Fruit fly (Drosophila melanogaster) whole organism, embryonic: ENCODE measurements around the gene Cpr11B.

Experiments used
- Abd-B ChIP-seq: fragments of 200-800 bp; sonication (Bioruptor generic); optimal IDR thresholded peaks from 2 replicates; lab custom pipeline; 2018; ENCODE audit warnings: missing biosample characterization, mild to moderate bottlenecking, missing genetic modification characterization, moderate library complexity
- Bdp1 ChIP-seq: fragments of 200-800 bp; sonication (Bioruptor generic); optimal IDR thresholded peaks from 3 replicates; lab custom pipeline; 2016; ENCODE audit warnings: missing biosample characterization, missing genetic modification characterization
- CG11093 ChIP-seq: fragments of 200-800 bp; sonication (Bioruptor generic); IDR thresholded peaks from 3 replicates; pipeline ENCODE4 v1.3.6; 2022; ENCODE audit warnings: missing biosample characterization, missing genetic modification characterization
- CG12744 ChIP-seq: fragments of 200-800 bp; sonication (Bioruptor generic); optimal IDR thresholded peaks from 2 replicates; lab custom pipeline; 2016; ENCODE audit warnings: missing biosample characterization, missing genetic modification characterization
- CG14965 ChIP-seq: fragments of 200-800 bp; sonication (Bioruptor generic); optimal IDR thresholded peaks from 2 replicates; lab custom pipeline; 2016; ENCODE audit warnings: missing biosample characterization, missing genetic modification characterization, borderline replicate concordance
- CG17829 ChIP-seq: fragments of 200-800 bp; optimal IDR thresholded peaks from 2 replicates; lab custom pipeline; 2019; ENCODE audit warnings: missing biosample characterization, mild to moderate bottlenecking, missing genetic modification characterization, moderate library complexity
- CG18011 ChIP-seq: fragments of 200-800 bp; sonication (Bioruptor generic); optimal IDR thresholded peaks from 2 replicates; lab custom pipeline; 2017; ENCODE audit warnings: missing biosample characterization, missing genetic modification characterization, mild to moderate bottlenecking, moderate library complexity, missing genotype
- CG30020 ChIP-seq: fragments of 200-800 bp; optimal IDR thresholded peaks from 2 replicates; lab custom pipeline; 2019; ENCODE audit warnings: missing biosample characterization, mild to moderate bottlenecking, missing genetic modification characterization, moderate library complexity
- CG32772 ChIP-seq: fragments of 200-800 bp; sonication (Bioruptor generic); IDR thresholded peaks from 2 replicates; pipeline ENCODE4 v1.3.6; 2022; ENCODE audit warnings: missing biosample characterization, missing genetic modification characterization
- CG3281 ChIP-seq: fragments of 200-800 bp; sonication (Bioruptor generic); optimal IDR thresholded peaks from 3 replicates; lab custom pipeline; 2017; ENCODE audit warnings: missing biosample characterization, mild to moderate bottlenecking, missing genetic modification characterization
- CG4282 ChIP-seq: fragments of 200-800 bp; sonication (Bioruptor generic); optimal IDR thresholded peaks from 2 replicates; lab custom pipeline; 2016; ENCODE audit warnings: missing biosample characterization, missing genetic modification characterization
- CG6689 ChIP-seq: fragments of 200-800 bp; sonication (Bioruptor generic); IDR thresholded peaks from 2 replicates; pipeline ENCODE4 v1.3.6; 2022; ENCODE audit warnings: missing biosample characterization, missing genetic modification characterization
- CG6765 ChIP-seq: fragments of 200-800 bp; sonication (Bioruptor generic); optimal IDR thresholded peaks from 3 replicates; lab custom pipeline; 2017; ENCODE audit warnings: missing biosample characterization, mild to moderate bottlenecking, missing genetic modification characterization
- CG7271 ChIP-seq: fragments of 200-800 bp; sonication (Bioruptor generic); optimal IDR thresholded peaks from 2 replicates; lab custom pipeline; 2018; ENCODE audit warnings: missing biosample characterization, mild to moderate bottlenecking, missing genetic modification characterization, moderate library complexity
- CG7786 ChIP-seq: fragments of 200-800 bp; sonication (Bioruptor generic); optimal IDR thresholded peaks from 2 replicates; lab custom pipeline; 2016; ENCODE audit warnings: missing biosample characterization, missing genetic modification characterization
- CG9817 ChIP-seq: fragments of 200-800 bp; sonication (Bioruptor generic); optimal IDR thresholded peaks from 2 replicates; lab custom pipeline; 2018; ENCODE audit warnings: missing biosample characterization, mild to moderate bottlenecking, missing genetic modification characterization, moderate library complexity
- CHES-1-like ChIP-seq: fragments of 200-800 bp; sonication (Bioruptor generic); optimal IDR thresholded peaks from 2 replicates; lab custom pipeline; 2016; ENCODE audit warnings: missing biosample characterization, missing genetic modification characterization
- Chrac-16 ChIP-seq: fragments of 200-800 bp; sonication (Bioruptor generic); optimal IDR thresholded peaks from 3 replicates; lab custom pipeline; 2016; ENCODE audit warnings: missing biosample characterization, missing genetic modification characterization
- D19B ChIP-seq: fragments of 200-800 bp; sonication (Bioruptor generic); optimal IDR thresholded peaks from 2 replicates; lab custom pipeline; 2017; ENCODE audit warnings: missing biosample characterization, mild to moderate bottlenecking, missing genetic modification characterization
- Dad ChIP-seq: fragments of 200-800 bp; sonication (Bioruptor generic); optimal IDR thresholded peaks from 3 replicates; lab custom pipeline; 2016; ENCODE audit warnings: missing biosample characterization, missing genetic modification characterization
- Doc3 ChIP-seq: fragments of 200-800 bp; sonication (Bioruptor generic); IDR thresholded peaks from 3 replicates; pipeline ENCODE4 v1.3.6; 2022; ENCODE audit warnings: missing biosample characterization, missing genetic modification characterization; ENCODE audit not compliant: partially characterized antibody
- Ets97D ChIP-seq: fragments of 200-800 bp; sonication (Bioruptor generic); optimal IDR thresholded peaks from 3 replicates; lab custom pipeline; 2016; ENCODE audit warnings: missing biosample characterization, missing genetic modification characterization
- Fer1 ChIP-seq: fragments of 200-800 bp; sonication (Bioruptor generic); optimal IDR thresholded peaks from 2 replicates; lab custom pipeline; 2017; ENCODE audit warnings: missing biosample characterization, mild to moderate bottlenecking, missing genetic modification characterization
- Hmx ChIP-seq: fragments of 200-800 bp; sonication (Bioruptor generic); optimal IDR thresholded peaks from 2 replicates; lab custom pipeline; 2016; ENCODE audit warnings: missing biosample characterization, missing genetic modification characterization
- Oaz ChIP-seq: fragments of 200-800 bp; sonication (Bioruptor generic); IDR thresholded peaks from 2 replicates; pipeline ENCODE4 v1.3.6; 2022; ENCODE audit warnings: missing biosample characterization, missing genetic modification characterization
- Poxn ChIP-seq: fragments of 200-800 bp; sonication (Bioruptor generic); IDR thresholded peaks from 2 replicates; pipeline ENCODE4 v1.3.6; 2022; ENCODE audit warnings: missing biosample characterization, missing genetic modification characterization
- Scr ChIP-seq: fragments of 200-800 bp; sonication (Bioruptor generic); IDR thresholded peaks from 2 replicates; pipeline ENCODE4 v1.3.6; 2022; ENCODE audit warnings: missing biosample characterization, missing genetic modification characterization; ENCODE audit not compliant: partially characterized antibody
- Six4 ChIP-seq: fragments of 200-800 bp; sonication (Bioruptor generic); optimal IDR thresholded peaks from 2 replicates; lab custom pipeline; 2016; ENCODE audit warnings: missing biosample characterization, missing genetic modification characterization
- Stat92E ChIP-seq, 3 experiments: fragments of >200 bp in 2 of 3; fragments of 200-800 bp in 1 of 3; sonication (Bioruptor generic) in 1 of 3; optimal IDR thresholded peaks; 2 replicates each; lab custom pipeline; 2017 to 2019; ENCODE audit warnings: missing biosample characterization in 3 of 3, missing genetic modification characterization in 3 of 3, mild to moderate bottlenecking in 1 of 3, moderate library complexity in 1 of 3
- Xrp1 ChIP-seq: fragments of 200-800 bp; sonication (Bioruptor generic); IDR thresholded peaks from 2 replicates; pipeline ENCODE4 v1.3.6; 2022; ENCODE audit warnings: missing biosample characterization, missing genetic modification characterization
- amos ChIP-seq: fragments of 200-800 bp; sonication (Bioruptor generic); IDR thresholded peaks from 2 replicates; pipeline ENCODE4 v1.3.6; 2022; ENCODE audit warnings: missing biosample characterization, missing genetic modification characterization; ENCODE audit not compliant: partially characterized antibody
- ato ChIP-seq: fragments of 200-800 bp; sonication (Bioruptor generic); IDR thresholded peaks from 2 replicates; pipeline ENCODE4 v1.3.6; 2022; ENCODE audit warnings: missing biosample characterization, missing genetic modification characterization; ENCODE audit not compliant: partially characterized antibody
- bab2 ChIP-seq: fragments of 200-800 bp; sonication (Bioruptor generic); optimal IDR thresholded peaks from 2 replicates; lab custom pipeline; 2016; ENCODE audit warnings: missing biosample characterization, missing genetic modification characterization
- bowl ChIP-seq: fragments of 200-800 bp; sonication (Bioruptor generic); IDR thresholded peaks from 2 replicates; pipeline ENCODE4 v1.3.6; 2022; ENCODE audit warnings: missing biosample characterization, missing genetic modification characterization
- emc ChIP-seq: fragments of 200-800 bp; sonication (Bioruptor generic); optimal IDR thresholded peaks from 2 replicates; lab custom pipeline; 2016; ENCODE audit warnings: missing biosample characterization, missing genetic modification characterization
- esg ChIP-seq: fragments of 200-800 bp; sonication (Bioruptor generic); conservative IDR thresholded peaks from 2 replicates; pipeline ENCODE4 v1.3.6; 2022; ENCODE audit warnings: missing biosample characterization, missing genetic modification characterization
- eyg ChIP-seq: fragments of 200-800 bp; sonication (Bioruptor generic); optimal IDR thresholded peaks from 3 replicates; lab custom pipeline; 2016; ENCODE audit warnings: missing biosample characterization, missing genetic modification characterization
- jing ChIP-seq: fragments of 200-800 bp; sonication (Bioruptor generic); optimal IDR thresholded peaks from 2 replicates; lab custom pipeline; 2018; ENCODE audit warnings: missing biosample characterization, mild to moderate bottlenecking, missing genetic modification characterization
- kay ChIP-seq: fragments of 200-800 bp; sonication (Bioruptor generic); optimal IDR thresholded peaks from 2 replicates; lab custom pipeline; 2016; ENCODE audit warnings: missing biosample characterization, missing genetic modification characterization
- lola ChIP-seq, 3 experiments: fragments of >200 bp in 2 of 3; fragments of 200-800 bp in 1 of 3; sonication (Bioruptor generic) in 1 of 3; optimal IDR thresholded peaks; 2 replicates each; lab custom pipeline; 2017 to 2019; ENCODE audit warnings: missing biosample characterization in 3 of 3, missing genetic modification characterization in 3 of 3, mild to moderate bottlenecking in 1 of 3, moderate library complexity in 1 of 3
- nerfin-1 ChIP-seq: fragments of 200-800 bp; sonication (Bioruptor generic); optimal IDR thresholded peaks from 3 replicates; lab custom pipeline; 2019; ENCODE audit warnings: missing biosample characterization, mild to moderate bottlenecking, missing genetic modification characterization, moderate library complexity
- pfk ChIP-seq: fragments of 200-800 bp; sonication (Bioruptor generic); optimal IDR thresholded peaks from 2 replicates; lab custom pipeline; 2018; ENCODE audit warnings: missing biosample characterization, mild to moderate bottlenecking, missing genetic modification characterization, moderate library complexity
- prd ChIP-seq, 3 experiments: fragments of >200 bp in 2 of 3; fragments of 200-800 bp in 1 of 3; sonication (Bioruptor generic) in 1 of 3; optimal IDR thresholded peaks in 2 of 3; IDR thresholded peaks in 1 of 3; 2 replicates in 2 of 3; 3 replicates in 1 of 3; pipeline versions ENCODE4 v1.3.6 to Lab custom; 2017 to 2022; ENCODE audit warnings: missing biosample characterization in 1 of 3, missing genetic modification characterization in 1 of 3
- psq ChIP-seq: fragments of 200-800 bp; sonication (Bioruptor generic); optimal IDR thresholded peaks from 2 replicates; lab custom pipeline; 2017; ENCODE audit warnings: missing biosample characterization, missing genetic modification characterization
- ro ChIP-seq: fragments of 200-800 bp; sonication (Bioruptor generic); IDR thresholded peaks from 2 replicates; pipeline ENCODE4 v1.3.6; 2022; ENCODE audit warnings: missing biosample characterization, missing genetic modification characterization
- seq ChIP-seq: fragments of 200-800 bp; sonication (Bioruptor generic); IDR thresholded peaks from 2 replicates; pipeline ENCODE4 v1.3.6; 2022; ENCODE audit warnings: missing biosample characterization, missing genetic modification characterization
- twi ChIP-seq: fragments of 200-800 bp; optimal IDR thresholded peaks from 2 replicates; lab custom pipeline; 2019; ENCODE audit warnings: missing biosample characterization, mild to moderate bottlenecking, missing genetic modification characterization, moderate library complexity
- usp ChIP-seq: fragments of >200 bp; optimal IDR thresholded peaks from 2 replicates; lab custom pipeline; 2017; ENCODE audit warnings: missing biosample characterization, missing genetic modification characterization

Gene Cpr11B

DNA sequence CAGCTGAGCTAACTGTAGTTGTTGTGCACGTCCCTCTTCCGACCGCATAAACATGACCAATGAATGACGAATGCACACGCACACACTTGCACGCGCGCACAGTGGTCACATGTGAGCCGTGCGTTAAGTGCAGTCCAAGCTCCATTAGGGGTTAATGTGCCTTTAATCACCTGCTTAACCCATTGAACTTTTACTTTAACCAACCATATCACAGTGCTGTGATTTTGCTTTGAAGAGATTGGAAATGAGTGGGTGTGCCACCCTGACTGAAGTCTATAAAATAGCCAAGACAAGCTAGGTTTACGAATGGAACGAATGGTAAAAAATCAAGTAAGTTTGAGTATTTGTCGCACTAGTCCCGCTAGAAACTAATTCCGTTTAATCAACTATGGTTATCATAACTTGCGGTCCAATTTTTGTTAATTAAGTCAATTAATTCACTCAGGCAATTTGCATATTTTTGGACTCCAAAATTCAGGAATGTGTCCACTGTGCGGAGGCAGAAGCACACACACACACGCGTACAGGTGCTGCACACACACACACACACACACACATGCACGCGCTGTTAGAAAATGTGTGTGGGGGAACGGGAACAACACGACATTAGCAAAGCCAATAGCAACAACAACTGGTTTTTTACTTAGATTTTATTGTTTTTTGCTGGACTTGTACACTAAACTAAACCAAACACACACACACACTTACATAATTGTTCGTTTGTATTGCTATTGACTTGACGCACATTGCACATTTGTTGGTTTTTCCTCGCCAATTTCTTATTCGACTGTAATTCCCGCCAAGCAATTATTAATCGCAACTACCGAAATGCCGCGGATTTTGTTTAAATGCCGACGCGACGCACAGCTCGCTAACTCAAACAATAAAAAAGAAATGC, 38.5 kb downstream of the Cpr11B start (continued):
- peak; percentile 13 for TF ChIP-seq twi
- TF ChIP-seq Ets97D (GFP tag; lab: Kevin White, UChicago) = no peak
- peak; percentile 55 for TF ChIP-seq CHES-1-like (GFP tag; lab: Kevin White, UChicago)
- TF ChIP-seq prd (optimal IDR thresholded peaks at IDR 0.05; lab: Kevin White, UChicago) = no peak
- TF ChIP-seq prd (GFP tag; IDR thresholded peaks at IDR 0.05; lab: Robert Waterston, UW) = no peak; the same call in 2 of the 3 replicates
- peak; percentile 67 for TF ChIP-seq Six4
- no peak for TF ChIP-seq CG6765
- TF ChIP-seq Oaz (GFP tag; lab: Robert Waterston, UW) = no peak
- no peak for TF ChIP-seq pfk (GFP tag; lab: Kevin White, UChicago)
- TF ChIP-seq Abd-B (GFP tag; lab: Kevin White, UChicago) = no peak
- peak; percentile 46 for TF ChIP-seq Bdp1 (GFP tag; lab: Kevin White, UChicago)
- no peak for TF ChIP-seq Stat92E (GFP tag; optimal IDR thresholded peaks at IDR 0.05; lab: Kevin White, UChicago)
- no peak for TF ChIP-seq D19B
- peak; percentile 32 for TF ChIP-seq CG7786
- no peak for TF ChIP-seq ro
- no peak for TF ChIP-seq CG18011
- no peak for TF ChIP-seq CG7271 (tag; lab: Kevin White, UChicago)
- TF ChIP-seq CG11093 (GFP tag; lab: Robert Waterston, UW) = no peak
- TF ChIP-seq eyg (GFP tag; lab: Kevin White, UChicago) = no peak
- peak; percentile 14 for TF ChIP-seq Fer1 (GFP tag; lab: Kevin White, UChicago)
- peak; percentile 77 for TF ChIP-seq kay
- peak; percentile 47 for TF ChIP-seq CG17829 (tag; lab: Kevin White, UChicago)
- TF ChIP-seq nerfin-1 (tag; lab: Kevin White, UChicago) = peak; percentile 45
- TF ChIP-seq CG32772 (GFP tag; lab: Robert Waterston, UW) = no peak
- no peak for TF ChIP-seq Hmx (GFP tag; lab: Kevin White, UChicago)
- peak; percentile 74 for TF ChIP-seq CG4282 (GFP tag; lab: Kevin White, UChicago)
- no peak for TF ChIP-seq CG6689
- TF ChIP-seq Poxn (GFP tag; lab: Robert Waterston, UW) = no peak
- TF ChIP-seq esg (GFP tag; lab: Robert Waterston, UW) = no peak
- TF ChIP-seq CG14965 (GFP tag; lab: Kevin White, UChicago) = no peak
- no peak for TF ChIP-seq CG12744 (GFP tag; lab: Kevin White, UChicago)
- TF ChIP-seq CG30020 (tag; lab: Kevin White, UChicago) = no peak
- no peak for TF ChIP-seq Dad (GFP tag; lab: Kevin White, UChicago)
- no peak for TF ChIP-seq Scr
- peak in 1 of 3 experiments; percentile 68 for TF ChIP-seq lola (GFP tag; optimal IDR thresholded peaks at IDR 0.05; lab: Kevin White, UChicago)
- TF ChIP-seq amos = no peak
- TF ChIP-seq jing (GFP tag; lab: Kevin White, UChicago) = no peak
- TF ChIP-seq Chrac-16 (GFP tag; lab: Kevin White, UChicago) = peak; percentile 58
- peak; percentile 29 for TF ChIP-seq CG3281 (GFP tag; lab: Kevin White, UChicago)
- TF ChIP-seq psq (GFP tag; lab: Kevin White, UChicago) = no peak
- TF ChIP-seq Xrp1 = peak; percentile 37; the same call in 1 of the 2 replicates
- TF ChIP-seq seq (GFP tag; lab: Robert Waterston, UW) = no peak
- no peak for TF ChIP-seq usp (GFP tag; lab: Kevin White, UChicago)
- no peak for TF ChIP-seq emc (GFP tag; lab: Kevin White, UChicago)
- TF ChIP-seq ato (GFP tag; lab: Robert Waterston, UW) = no peak
- TF ChIP-seq Doc3 (GFP tag; lab: Robert Waterston, UW) = no peak
- no peak for TF ChIP-seq CG9817
- no peak for TF ChIP-seq bowl (GFP tag; lab: Robert Waterston, UW)
- peak; percentile 14 for TF ChIP-seq bab2 (GFP tag; lab: Kevin White, UChicago)
